Worm (Caenorhabditis elegans): ENCODE data around the gene abu-2.
"Not testable (repeated sequence)": the region's sequence is repeated elsewhere in the genome, so short reads cannot be mapped to it uniquely, and the experiment has no call there.

abu-2 gene

DNA sequence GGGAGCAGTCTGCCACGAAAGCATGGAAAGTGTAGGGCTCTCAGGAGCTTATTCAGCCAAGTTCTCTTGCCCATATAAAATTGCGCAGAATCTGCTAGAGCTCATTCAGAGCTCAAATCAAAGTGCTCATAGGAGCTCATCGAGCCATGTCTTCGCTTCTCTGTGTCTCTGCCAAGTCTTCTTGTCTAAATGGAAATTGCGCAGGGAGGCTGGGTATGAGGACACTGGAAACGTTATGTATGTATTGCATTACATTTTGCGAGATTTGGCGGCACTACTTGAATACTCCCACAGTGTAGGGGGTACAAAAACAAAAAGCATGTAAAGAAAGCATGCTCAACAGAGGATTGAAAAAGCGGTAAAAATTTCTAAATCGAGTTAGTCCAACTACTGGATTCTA is 26.6 kb upstream of the abu-2 start:
- TF ChIP-seq unc-62 (GFP tag; optimal IDR thresholded peaks at IDR 0.05), result no peak

DNA sequence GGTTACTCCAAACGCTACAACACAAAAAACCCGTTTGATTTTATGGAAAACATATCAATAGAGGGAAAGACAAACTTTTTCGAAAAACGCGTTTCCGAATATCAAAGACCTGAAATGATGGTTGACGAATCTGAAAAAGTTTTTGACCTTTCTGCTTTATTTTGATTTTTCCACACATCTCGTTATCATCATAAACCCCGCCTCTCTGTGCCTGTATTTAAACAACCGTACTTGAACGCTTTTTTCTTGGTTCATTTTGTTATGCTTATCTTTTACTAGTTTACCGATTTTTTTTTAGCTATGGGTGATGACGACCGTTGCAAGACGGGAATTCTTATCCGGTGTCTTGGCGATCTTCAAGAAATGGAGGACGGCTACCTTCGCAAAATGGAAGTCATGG is 20.3 kb upstream of the abu-2 start, which contains the start of gene F19G12.1:
Gene F19G12.1, plus strand, starts transcription at position 301 of the 400 bp plus-strand sequence.
- TF ChIP-seq unc-62 (GFP tag; optimal IDR thresholded peaks at IDR 0.05), result not testable (repeated sequence)

DNA sequence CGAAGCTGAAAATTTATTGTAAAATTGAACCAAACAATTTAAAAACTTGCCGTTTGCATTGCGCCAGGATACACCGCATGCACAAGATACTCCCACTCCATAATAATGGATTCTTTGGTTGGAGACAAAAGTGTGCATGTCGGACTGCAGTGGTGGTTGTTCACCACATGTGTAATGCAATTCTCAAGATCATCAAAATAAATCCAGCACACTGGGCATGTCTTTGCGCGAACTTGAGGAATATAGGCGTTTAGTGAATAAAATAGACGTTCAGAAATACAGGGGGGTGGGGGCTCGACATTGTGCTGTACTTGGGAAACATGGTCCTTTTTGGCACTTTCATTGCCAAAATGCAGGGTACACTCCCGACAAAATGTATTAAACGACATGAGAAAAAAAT is 16.0 kb upstream of the abu-2 start, which contains the start of gene F19G12.11:
Gene F19G12.11, minus strand, starts transcription at position 101 of the 400 bp plus-strand sequence.
- no peak for TF ChIP-seq unc-62 (GFP tag; optimal IDR thresholded peaks at IDR 0.05)

DNA sequence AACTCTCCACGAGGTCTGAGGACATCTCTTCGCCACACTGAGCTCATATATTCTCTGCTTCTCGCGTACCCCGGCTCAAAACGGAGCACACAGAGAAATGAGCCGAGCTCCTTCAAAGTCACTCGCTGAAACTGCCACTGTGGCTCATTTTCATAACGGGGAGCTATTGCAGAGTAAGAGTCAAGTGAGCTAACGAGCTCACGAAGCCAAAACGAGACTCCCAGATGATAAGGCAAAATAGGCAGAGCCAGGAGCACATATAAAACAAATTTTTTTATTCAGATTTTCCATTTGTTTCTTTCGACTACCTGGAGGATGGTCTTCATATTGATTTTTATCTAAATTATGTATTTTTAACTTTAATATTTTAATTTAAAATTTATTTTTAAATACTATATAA is 14.1 kb upstream of the abu-2 start, which contains the start of gene F19G12.3:
Gene F19G12.3, plus strand, starts transcription at position 301 of the 400 bp plus-strand sequence.
- no peak for TF ChIP-seq unc-62 (GFP tag; optimal IDR thresholded peaks at IDR 0.05)

DNA sequence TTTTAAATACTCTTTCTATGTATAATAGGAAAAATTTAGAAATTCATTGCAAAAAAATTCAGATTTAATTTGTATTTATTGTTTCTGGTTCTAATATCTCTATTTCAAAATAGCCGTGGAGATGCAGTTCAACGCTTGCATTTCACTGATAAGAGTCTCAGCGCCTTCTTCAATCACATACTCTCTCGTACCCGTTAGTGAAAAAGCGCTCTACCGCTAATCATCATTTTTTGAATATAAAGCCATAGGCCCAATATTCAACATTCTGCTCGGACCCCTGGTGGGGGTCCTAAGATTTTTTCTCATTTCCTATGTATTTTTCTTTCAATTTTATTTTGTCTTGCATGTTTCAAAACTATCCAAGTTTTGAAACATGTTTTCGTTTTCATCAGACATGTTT is 10.1 kb upstream of the abu-2 start:
- TF ChIP-seq unc-62 (GFP tag; optimal IDR thresholded peaks at IDR 0.05), result no peak

DNA sequence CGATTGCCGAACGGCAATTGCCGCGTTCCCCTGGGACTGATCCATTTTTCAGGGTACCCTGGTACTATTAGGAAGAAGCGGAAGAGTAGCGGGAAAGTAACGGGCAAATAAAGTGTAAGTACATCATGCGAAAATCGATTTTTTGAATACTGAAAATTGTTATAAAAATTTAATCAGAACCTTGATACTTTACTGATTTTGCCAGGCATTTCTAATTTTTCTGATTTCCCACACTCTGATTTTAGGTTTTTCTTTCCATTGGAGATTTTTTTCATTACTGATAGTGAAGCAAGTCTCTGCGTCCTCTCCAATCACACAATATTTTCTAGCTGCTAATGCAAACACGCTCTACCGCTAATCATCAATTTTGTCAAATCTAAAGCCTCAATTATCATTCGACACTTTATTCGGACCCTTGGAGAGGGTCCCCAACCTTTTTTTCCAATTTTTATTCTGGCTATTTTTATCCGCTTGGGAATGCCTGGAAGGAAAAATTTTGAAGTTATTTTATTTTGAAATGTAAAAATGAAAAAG is 8.8 kb upstream of the abu-2 start, which contains the start of gene F19G12.9:
Gene F19G12.9, plus strand, starts transcription at position 51 of the 534 bp plus-strand sequence.
- no peak for TF ChIP-seq unc-62 (GFP tag; optimal IDR thresholded peaks at IDR 0.05)

DNA sequence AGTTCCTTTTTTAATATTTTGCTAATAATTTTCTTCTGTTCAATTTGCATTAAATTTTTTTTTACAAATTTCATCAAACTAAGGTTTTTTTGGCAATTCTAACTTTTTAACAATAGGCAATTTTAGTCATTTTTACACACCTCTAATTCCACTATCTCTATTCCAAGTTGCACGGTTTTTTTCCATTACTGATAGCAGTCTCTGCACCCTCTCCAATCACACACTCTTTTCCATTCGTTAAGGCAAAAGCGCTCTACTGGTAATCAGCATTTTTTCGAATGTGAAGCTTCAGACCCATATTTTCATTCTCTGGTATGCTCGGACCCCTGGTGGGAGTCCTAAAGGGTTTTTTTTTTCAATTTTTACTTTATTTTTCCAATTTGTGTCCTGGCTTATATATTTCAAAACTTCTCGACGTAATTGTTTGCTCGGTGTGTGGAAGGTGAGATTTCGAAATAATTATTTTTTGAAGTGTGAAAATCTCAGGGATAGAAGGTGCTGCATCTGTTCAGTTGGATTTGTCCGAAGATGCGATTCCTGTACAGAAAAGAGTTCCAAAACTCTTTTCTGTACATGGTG is 6.4 kb upstream of the abu-2 start, which contains the start of the genes F19G12.4 and F19G12.8:
Gene F19G12.4, plus strand, starts transcription at position 529 of the 579 bp plus-strand sequence.
Gene F19G12.8, plus strand, starts transcription at position 545 of the 579 bp plus-strand sequence.
- no peak for TF ChIP-seq unc-62 (GFP tag; optimal IDR thresholded peaks at IDR 0.05)

DNA sequence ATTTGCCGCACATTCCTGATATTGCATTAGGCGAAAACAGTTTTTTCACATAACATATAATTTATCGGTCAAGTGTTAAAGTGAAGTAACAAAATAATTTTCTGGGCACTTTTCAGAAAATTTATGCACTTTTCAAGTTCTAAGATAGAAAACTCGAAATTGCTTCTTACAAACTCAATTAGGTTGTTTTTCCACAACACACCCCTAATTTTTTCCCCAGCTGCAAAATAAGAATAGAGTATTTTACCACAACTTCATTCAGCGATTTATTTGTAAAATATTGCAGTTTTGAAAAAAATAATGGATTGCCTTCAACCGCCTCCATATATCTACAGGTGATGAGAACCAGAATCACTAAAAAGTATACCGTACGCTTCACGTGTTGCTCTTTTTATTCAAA is 2.4 kb upstream of the abu-2 start, which contains the start of gene srh-19:
Gene srh-19, plus strand, starts transcription at position 301 of the 400 bp plus-strand sequence.
- TF ChIP-seq unc-62 (GFP tag; optimal IDR thresholded peaks at IDR 0.05), result no peak

DNA sequence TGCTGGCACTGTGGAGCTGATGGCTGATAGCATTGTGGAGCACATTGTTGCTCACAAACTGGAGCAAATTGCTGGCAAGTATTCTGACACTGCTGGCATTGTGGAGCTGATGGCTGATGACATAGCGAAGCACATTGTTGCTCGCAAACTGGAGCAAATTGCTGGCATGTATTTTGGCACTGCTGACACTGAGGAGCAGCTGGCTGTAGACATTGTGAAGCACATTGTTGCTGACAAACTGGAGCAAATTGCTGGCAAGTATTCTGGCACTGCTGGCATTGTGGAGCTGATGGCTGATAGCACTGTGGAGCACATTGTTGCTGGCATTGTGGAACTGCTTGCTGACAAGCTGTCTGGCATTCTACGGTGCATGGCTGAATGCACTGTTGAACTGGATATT is 1.2 kb downstream of the abu-2 start:
- no peak for TF ChIP-seq unc-62 (GFP tag; optimal IDR thresholded peaks at IDR 0.05)

DNA sequence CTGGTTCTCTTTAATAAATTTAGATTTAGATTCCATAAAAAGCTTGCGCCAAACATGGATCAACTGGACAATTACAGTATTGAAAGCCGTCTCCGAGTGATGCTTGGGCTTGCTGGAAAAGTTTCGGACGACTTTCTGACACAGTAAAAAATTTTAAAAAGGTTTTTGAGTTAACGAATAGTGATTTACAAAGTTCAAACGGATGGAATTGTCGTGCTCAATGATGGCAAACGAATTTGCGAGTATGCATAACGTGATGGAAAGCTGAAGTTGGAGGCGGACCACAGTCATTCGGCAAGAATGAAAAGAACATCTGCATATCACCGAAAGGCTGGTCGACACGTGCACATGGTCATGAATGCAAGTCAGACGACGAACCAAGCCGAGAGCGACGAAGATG is 6.5 kb downstream of the abu-2 start, which contains the start of gene ZK402.1:
Gene ZK402.1, plus strand, starts transcription at position 301 of the 400 bp plus-strand sequence.
- TF ChIP-seq unc-62 (GFP tag; optimal IDR thresholded peaks at IDR 0.05), result not testable (repeated sequence)

DNA sequence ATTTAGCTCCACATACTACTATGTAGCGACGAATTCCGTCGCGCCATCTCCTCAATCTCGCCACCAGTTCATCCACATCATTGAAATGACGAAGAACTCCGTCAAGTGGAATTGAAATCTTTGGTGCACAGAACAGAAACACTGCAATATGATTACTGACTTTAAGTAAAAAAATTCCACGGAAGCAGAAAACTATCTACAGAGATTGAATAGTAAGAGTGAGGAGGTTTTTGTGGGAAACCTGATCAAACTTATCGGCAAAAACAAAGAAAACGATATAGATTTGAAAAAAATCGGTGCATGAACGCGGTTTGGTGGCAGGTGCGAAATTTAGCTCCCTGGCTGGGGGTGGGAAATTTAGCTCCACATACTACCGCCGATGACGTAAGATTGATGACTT is 7.0 kb downstream of the abu-2 start, which contains the start of gene ZK402.2:
Gene ZK402.2, plus strand, starts transcription at position 301 of the 400 bp plus-strand sequence.
- TF ChIP-seq unc-62 (GFP tag; optimal IDR thresholded peaks at IDR 0.05), result not testable (repeated sequence)

DNA sequence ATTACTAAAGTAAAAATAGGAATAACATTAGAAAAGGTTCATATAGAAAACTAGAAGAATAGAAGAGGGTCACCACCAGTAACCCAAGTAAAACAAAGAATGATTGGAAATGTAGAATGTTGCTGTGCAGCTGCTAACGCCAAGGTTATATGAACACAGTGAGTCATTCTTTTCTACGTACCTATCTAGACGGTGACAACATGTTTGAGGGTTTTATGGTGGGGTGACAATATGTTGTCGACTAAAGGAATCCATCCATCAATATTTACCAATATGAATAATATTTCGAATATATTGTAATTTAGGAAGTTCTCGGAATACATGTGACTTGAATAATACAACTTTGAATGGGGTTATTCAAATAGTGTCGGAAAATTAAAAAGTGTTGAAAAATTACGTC is 9.2 kb downstream of the abu-2 start, which contains the start of gene ZK402.5:
Gene ZK402.5, minus strand, starts transcription at position 101 of the 400 bp plus-strand sequence.
- no peak for TF ChIP-seq unc-62 (GFP tag; optimal IDR thresholded peaks at IDR 0.05)

DNA sequence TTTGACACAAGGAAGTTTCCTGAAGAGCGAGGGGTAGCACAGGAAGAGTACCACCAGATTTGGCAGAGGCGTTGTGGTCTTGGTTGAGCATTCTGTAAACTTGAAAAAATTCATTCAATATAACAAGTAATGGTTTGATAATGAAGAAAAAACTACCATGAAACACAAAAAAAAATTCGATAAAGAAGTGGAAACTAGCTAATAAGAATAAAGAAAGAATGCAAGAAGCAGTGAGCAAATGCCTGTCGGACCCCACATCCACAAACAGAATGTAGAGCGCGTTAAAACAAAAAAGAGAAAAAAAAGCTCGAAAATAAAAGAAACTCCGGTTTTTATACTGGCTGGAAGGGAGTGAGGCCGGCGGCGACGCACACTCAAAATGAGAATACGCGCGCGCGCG is 12.9 kb downstream of the abu-2 start, which contains the start of gene H39E20.1:
Gene H39E20.1, minus strand, starts transcription at position 101 of the 400 bp plus-strand sequence.
- TF ChIP-seq unc-62 (GFP tag; optimal IDR thresholded peaks at IDR 0.05), result no peak

DNA sequence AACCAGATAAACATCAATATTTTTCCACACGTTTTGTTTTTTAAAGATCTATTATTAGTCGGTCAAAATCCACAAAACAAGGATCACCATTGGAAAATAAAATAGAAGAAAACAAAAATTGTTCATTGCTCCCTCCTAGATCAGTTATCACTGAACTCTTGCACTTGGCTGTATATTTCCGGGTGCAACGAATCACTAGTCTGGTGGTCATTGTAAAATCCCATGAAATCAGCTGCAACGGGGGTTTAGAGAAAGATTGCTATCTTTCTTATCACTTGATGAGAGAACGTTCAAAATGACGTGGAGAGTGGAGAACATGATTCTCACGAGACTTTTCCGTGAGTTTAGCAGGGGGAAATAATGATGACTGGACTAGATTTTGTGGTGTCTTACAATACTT is 14.7 kb downstream of the abu-2 start:
- TF ChIP-seq unc-62 (GFP tag; optimal IDR thresholded peaks at IDR 0.05), result no peak

DNA sequence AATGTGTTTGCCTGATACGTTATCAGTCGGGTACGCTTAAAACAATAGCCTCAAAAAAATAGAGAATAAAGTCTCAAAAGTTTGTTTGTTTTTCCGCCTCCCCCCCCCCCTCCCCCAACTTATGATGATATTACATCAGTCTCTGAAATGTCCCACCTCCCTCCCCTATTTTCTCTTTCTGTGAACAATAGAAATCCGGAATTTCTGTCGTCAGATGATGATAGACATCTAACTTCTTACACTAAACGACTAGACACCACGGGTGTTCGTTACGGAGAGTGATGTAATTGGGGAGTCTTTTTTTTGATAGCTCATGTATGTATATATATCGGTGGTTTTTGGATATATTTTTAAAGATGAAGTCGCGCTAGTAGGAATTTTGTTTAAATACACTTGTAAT is 16.0 kb downstream of the abu-2 start:
- no peak for TF ChIP-seq unc-62 (GFP tag; optimal IDR thresholded peaks at IDR 0.05)

DNA sequence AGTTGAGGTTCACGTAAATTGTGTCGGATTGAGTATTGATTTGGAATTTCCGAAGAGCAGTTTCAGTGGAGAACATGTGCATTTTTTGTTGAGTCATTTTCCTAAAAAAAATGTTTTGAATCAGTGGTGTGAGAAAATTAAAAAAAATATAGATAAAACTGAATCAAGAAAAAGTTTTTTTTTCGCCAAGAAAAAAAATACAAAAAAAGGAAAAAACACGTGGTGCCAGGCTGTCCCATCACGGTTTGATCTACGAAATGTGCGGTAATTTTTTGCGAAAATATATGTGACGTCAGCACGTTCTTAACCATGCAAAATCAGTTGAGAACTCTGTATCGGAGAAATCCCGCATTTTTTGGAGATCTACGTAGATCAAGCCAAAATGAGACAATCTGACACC is 16.6 kb downstream of the abu-2 start, which contains the start of gene F56C3.9:
Gene F56C3.9, minus strand, starts transcription at position 101 of the 400 bp plus-strand sequence.
- TF ChIP-seq unc-62 (GFP tag; optimal IDR thresholded peaks at IDR 0.05), result no peak

Measured in whole organism, dauer.